Fruit fly (Drosophila melanogaster) whole organism, wandering third instar larva: Measurements from ENCODE around the gene CG31792.

Experiments used
- Abd-B ChIP-seq: fragments of >200 bp; optimal IDR thresholded peaks from 2 replicates; lab custom pipeline; 2017; ENCODE audit warnings: missing biosample characterization, missing genetic modification characterization
- CG32264 ChIP-seq: fragments of 200-800 bp; sonication (Bioruptor generic); optimal IDR thresholded peaks from 2 replicates; lab custom pipeline; 2016; ENCODE audit warnings: missing biosample characterization, missing genetic modification characterization
- CG9705 ChIP-seq: fragments of 200-800 bp; sonication (Bioruptor generic); optimal IDR thresholded peaks from 2 replicates; lab custom pipeline; 2018; ENCODE audit warnings: missing biosample characterization, mild to moderate bottlenecking, missing genetic modification characterization
- CrebA ChIP-seq: fragments of 200-800 bp; sonication (Bioruptor generic); optimal IDR thresholded peaks from 2 replicates; lab custom pipeline; 2016; ENCODE audit warnings: missing biosample characterization, mild to moderate bottlenecking, missing genetic modification characterization, borderline replicate concordance
- Dif ChIP-seq: fragments of 200-275, 200-300 bp; sonication (Bioruptor generic); optimal IDR thresholded peaks from 2 replicates; lab custom pipeline; 2018; ENCODE audit warnings: missing biosample characterization, missing genetic modification characterization; ENCODE audit not compliant: partially characterized antibody
- GATAd ChIP-seq: sonication (Bioruptor generic); optimal IDR thresholded peaks from 2 replicates; lab custom pipeline; 2016; ENCODE audit warnings: missing biosample characterization, missing genetic modification characterization
- HLH106 ChIP-seq: fragments of 200-800 bp; optimal IDR thresholded peaks from 3 replicates; lab custom pipeline; 2019; ENCODE audit warnings: missing biosample characterization, mild to moderate bottlenecking, missing genetic modification characterization, moderate library complexity
- Hnf4 ChIP-seq: fragments of 200-800 bp; sonication (Bioruptor generic); optimal IDR thresholded peaks from 2 replicates; lab custom pipeline; 2016; ENCODE audit warnings: missing biosample characterization, mild to moderate bottlenecking, missing genetic modification characterization
- Hr78 ChIP-seq: fragments of >200 bp; optimal IDR thresholded peaks from 2 replicates; lab custom pipeline; 2017; ENCODE audit warnings: missing biosample characterization, missing genetic modification characterization
- Hr83 ChIP-seq: fragments of 200-300 bp; sonication (Bioruptor generic); optimal IDR thresholded peaks from 2 replicates; lab custom pipeline; 2016; ENCODE audit warnings: missing biosample characterization, mild to moderate bottlenecking, missing genetic modification characterization, moderate library complexity; ENCODE audit not compliant: poor library complexity, severe bottlenecking
- Jra ChIP-seq: sonication (Bioruptor generic); optimal IDR thresholded peaks from 2 replicates; lab custom pipeline; 2016; ENCODE audit warnings: missing biosample characterization, missing genetic modification characterization
- Myc ChIP-seq: fragments of >200 bp; optimal IDR thresholded peaks from 2 replicates; lab custom pipeline; 2017
- N ChIP-seq: fragments of >200 bp; optimal IDR thresholded peaks from 2 replicates; lab custom pipeline; 2018; ENCODE audit warnings: missing biosample characterization, missing external identifiers, missing genetic modification characterization
- OdsH ChIP-seq: fragments of 200-800 bp; sonication (Bioruptor generic); optimal IDR thresholded peaks from 2 replicates; lab custom pipeline; 2016; ENCODE audit warnings: missing biosample characterization, mild to moderate bottlenecking, missing genetic modification characterization
- Sp1 ChIP-seq: fragments of 200-800 bp; sonication (Bioruptor generic); optimal IDR thresholded peaks from 3 replicates; lab custom pipeline; 2019; ENCODE audit warnings: missing biosample characterization, mild to moderate bottlenecking, missing genetic modification characterization, moderate library complexity
- Vsx2 ChIP-seq: fragments of 200-300, 225-300 bp; sonication (Bioruptor generic); optimal IDR thresholded peaks from 2 replicates; lab custom pipeline; 2018; ENCODE audit warnings: missing biosample characterization, missing genetic modification characterization; ENCODE audit not compliant: partially characterized antibody
- br ChIP-seq: fragments of 200-800 bp; sonication (Bioruptor generic); optimal IDR thresholded peaks from 2 replicates; lab custom pipeline; 2016; ENCODE audit warnings: missing biosample characterization, missing genetic modification characterization
- brk ChIP-seq: fragments of 200-800 bp; sonication (Bioruptor generic); optimal IDR thresholded peaks from 2 replicates; lab custom pipeline; 2016; ENCODE audit warnings: missing biosample characterization, mild to moderate bottlenecking, missing genetic modification characterization
- dl ChIP-seq, 2 experiments: fragments of 175-275, 200-275 bp in 1 of 2; fragments of 200-275 bp in 1 of 2; sonication (Bioruptor generic); optimal IDR thresholded peaks; lab custom pipeline; 2018; ENCODE audit warnings: mild to moderate bottlenecking in 2 of 2, missing biosample characterization in 2 of 2, missing genetic modification characterization in 2 of 2, moderate library complexity in 2 of 2; ENCODE audit not compliant: partially characterized antibody in 2 of 2, insufficient read depth in 1 of 2
- dmrt93B ChIP-seq: fragments of 200-800 bp; sonication (Bioruptor generic); optimal IDR thresholded peaks from 2 replicates; lab custom pipeline; 2018; ENCODE audit warnings: missing biosample characterization, mild to moderate bottlenecking, missing genetic modification characterization
- dsf ChIP-seq: sonication (Bioruptor generic); optimal IDR thresholded peaks from 2 replicates; lab custom pipeline; 2016; ENCODE audit warnings: missing biosample characterization, missing genetic modification characterization, borderline replicate concordance
- ey ChIP-seq: fragments of 200-800 bp; sonication (Bioruptor generic); optimal IDR thresholded peaks from 2 replicates; lab custom pipeline; 2016; ENCODE audit warnings: missing biosample characterization, missing genetic modification characterization
- foxo ChIP-seq, 2 experiments: fragments of 200-800 bp; sonication (Bioruptor generic); optimal IDR thresholded peaks; 2 replicates in 1 of 2; 3 replicates in 1 of 2; lab custom pipeline; 2016 to 2017; ENCODE audit warnings: missing biosample characterization in 2 of 2, missing genetic modification characterization in 2 of 2
- fru ChIP-seq: fragments of 200-800 bp; sonication (Bioruptor generic); optimal IDR thresholded peaks from 3 replicates; lab custom pipeline; 2016; ENCODE audit warnings: missing biosample characterization, mild to moderate bottlenecking, missing genetic modification characterization
- h ChIP-seq: fragments of 200-800 bp; sonication (Bioruptor generic); optimal IDR thresholded peaks from 3 replicates; lab custom pipeline; 2016; ENCODE audit warnings: missing biosample characterization, mild to moderate bottlenecking, missing genetic modification characterization
- psq ChIP-seq: fragments of 200-800 bp; sonication (Bioruptor generic); optimal IDR thresholded peaks from 3 replicates; lab custom pipeline; 2017; ENCODE audit warnings: missing biosample characterization, mild to moderate bottlenecking, missing genetic modification characterization, moderate library complexity
- rgr ChIP-seq: fragments of 200-800 bp; sonication (Bioruptor generic); optimal IDR thresholded peaks from 3 replicates; lab custom pipeline; 2016; ENCODE audit warnings: missing biosample characterization, mild to moderate bottlenecking, missing genetic modification characterization
- sage ChIP-seq: fragments of 200-800 bp; sonication (Bioruptor generic); optimal IDR thresholded peaks from 2 replicates; lab custom pipeline; 2016; ENCODE audit warnings: missing biosample characterization, mild to moderate bottlenecking, missing genetic modification characterization
- sv ChIP-seq: fragments of 200-800 bp; sonication (Bioruptor generic); optimal IDR thresholded peaks from 3 replicates; lab custom pipeline; 2016; ENCODE audit warnings: missing biosample characterization, missing genetic modification characterization
- tai ChIP-seq: sonication (Bioruptor generic); optimal IDR thresholded peaks from 2 replicates; lab custom pipeline; 2016; ENCODE audit warnings: missing biosample characterization, missing genetic modification characterization
- usp ChIP-seq: fragments of >200 bp; optimal IDR thresholded peaks from 2 replicates; lab custom pipeline; 2017; ENCODE audit warnings: missing biosample characterization, missing genetic modification characterization
- woc ChIP-seq: sonication (Bioruptor generic); optimal IDR thresholded peaks from 2 replicates; lab custom pipeline; 2016; ENCODE audit warnings: missing biosample characterization, mild to moderate bottlenecking, missing genetic modification characterization

The CG31792 gene

dm6 chr2L:19014032-19014880 is 17.0 kb downstream of the CG31792 start:
- peak; percentile 38 for TF ChIP-seq sv (GFP tag; lab: Kevin White, UChicago)
- peak; percentile 27 for TF ChIP-seq OdsH
- TF ChIP-seq HLH106 (tag; lab: Kevin White, UChicago), result peak; percentile 61
- TF ChIP-seq N, result no peak
- peak; percentile 67 for TF ChIP-seq Sp1 (GFP tag; lab: Kevin White, UChicago)
- peak; percentile 3 for TF ChIP-seq br (GFP tag; lab: Kevin White, UChicago)
- peak; percentile 35 for TF ChIP-seq h (GFP tag; lab: Kevin White, UChicago)
- TF ChIP-seq CG32264 (GFP tag; lab: Kevin White, UChicago), result no peak
- TF ChIP-seq dmrt93B, result peak; percentile 39
- peak; percentile 14 for TF ChIP-seq rgr
- peak; percentile 2 for TF ChIP-seq CG9705 (GFP tag; lab: Kevin White, UChicago)
- no peak for TF ChIP-seq Jra (GFP tag; lab: Kevin White, UChicago)
- peak; percentile 10 for TF ChIP-seq psq (GFP tag; lab: Kevin White, UChicago)
- TF ChIP-seq foxo (GFP tag; optimal IDR thresholded peaks at IDR 0.05; lab: Kevin White, UChicago), result peak in 1 of 2 experiments; percentile 40
- TF ChIP-seq fru (GFP tag; lab: Kevin White, UChicago), result peak; percentile 28
- no peak for TF ChIP-seq dsf (GFP tag; lab: Kevin White, UChicago)

dm6 chr2L:19014881-19015366 is 17.7 kb downstream of the CG31792 start:
- TF ChIP-seq Vsx2 (GFP tag; lab: Kevin White, UChicago) (peak; percentile 13), usp (GFP tag; lab: Kevin White, UChicago) (no peak)

dm6 chr2L:19015628-19016027 is 18.4 kb downstream of the CG31792 start:
- no peak for TF ChIP-seq Abd-B (GFP tag; lab: Kevin White, UChicago)
- no peak for TF ChIP-seq Myc
- no peak for TF ChIP-seq Hr78
- no peak for TF ChIP-seq sv (GFP tag; lab: Kevin White, UChicago)
- no peak for TF ChIP-seq Sp1 (GFP tag; lab: Kevin White, UChicago)
- no peak for TF ChIP-seq CrebA (GFP tag; lab: Kevin White, UChicago)
- no peak for TF ChIP-seq usp (GFP tag; lab: Kevin White, UChicago)
- no peak for TF ChIP-seq Hr83
- no peak for TF ChIP-seq GATAd
- no peak for TF ChIP-seq Dif (GFP tag; lab: Kevin White, UChicago)
- TF ChIP-seq brk (GFP tag; lab: Kevin White, UChicago), result no peak
- no peak for TF ChIP-seq OdsH
- TF ChIP-seq Hnf4 (GFP tag; lab: Kevin White, UChicago), result no peak
- TF ChIP-seq dsf (GFP tag; lab: Kevin White, UChicago), result no peak
- no peak for TF ChIP-seq tai (GFP tag; lab: Kevin White, UChicago)
- no peak for TF ChIP-seq sage (GFP tag; lab: Kevin White, UChicago)
- TF ChIP-seq CG32264 (GFP tag; lab: Kevin White, UChicago), result no peak
- TF ChIP-seq Vsx2 (GFP tag; lab: Kevin White, UChicago), result no peak
- no peak for TF ChIP-seq dl (GFP tag; optimal IDR thresholded peaks at IDR 0.05; lab: Kevin White, UChicago; ENCODE audit: insufficient read depth in 1 of 2, partially characterized antibody in 2 of 2)
- TF ChIP-seq, all 38 proteins: peak for 0

DNA sequence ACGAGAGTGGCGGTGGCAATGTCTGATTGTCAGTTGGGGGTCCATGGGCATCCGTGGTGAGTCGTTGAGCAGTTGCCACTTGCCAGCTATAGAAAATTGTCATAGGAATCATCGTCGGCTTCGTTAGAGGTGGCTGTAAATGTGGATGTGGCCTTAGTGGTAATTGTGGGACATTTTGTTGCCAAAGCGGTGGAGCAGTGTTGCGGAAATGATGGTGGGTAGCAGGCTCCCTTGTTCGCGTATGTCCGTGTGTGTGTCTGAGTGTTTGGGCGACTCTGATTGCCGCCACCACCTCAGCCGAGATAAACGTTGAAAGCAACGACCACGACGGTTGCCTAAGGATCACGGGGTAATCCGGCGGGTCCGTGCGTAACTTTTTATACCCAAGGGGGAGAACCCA is 19.8 kb downstream of the CG31792 start:
- no peak for TF ChIP-seq woc
- TF ChIP-seq dsf (GFP tag; lab: Kevin White, UChicago), result no peak
- no peak for TF ChIP-seq br (GFP tag; lab: Kevin White, UChicago)
- TF ChIP-seq Hr78, result no peak
- no peak for TF ChIP-seq Vsx2 (GFP tag; lab: Kevin White, UChicago)
- no peak for TF ChIP-seq sage (GFP tag; lab: Kevin White, UChicago)
- TF ChIP-seq GATAd, result no peak
- no peak for TF ChIP-seq ey
- TF ChIP-seq Hnf4 (GFP tag; lab: Kevin White, UChicago), result no peak
- no peak for TF ChIP-seq N
